Fruit fly (Drosophila melanogaster): Measurements from ENCODE around the gene Eig71Eb.

The Eig71Eb gene

dm6 chr3L:15670455-15670854 is 20.7 kb downstream of the Eig71Eb start (continued):
- TF ChIP-seq dmrt99B (tag; optimal IDR thresholded peaks at IDR 0.05) (no peak), onecut (GFP tag; IDR thresholded peaks at IDR 0.05) (no peak), CG3407 (GFP tag; optimal IDR thresholded peaks at IDR 0.05) (no peak), CG16813 (GFP tag; IDR thresholded peaks at IDR 0.05; ENCODE audit: partially characterized antibody) (no peak), ash1 (GFP tag; optimal IDR thresholded peaks at IDR 0.05) (no peak), eyg (GFP tag; optimal IDR thresholded peaks at IDR 0.05) (no peak), fd96Cb (tag; optimal IDR thresholded peaks at IDR 0.05) (no peak), PHDP (tag; optimal IDR thresholded peaks at IDR 0.05) (no peak), CG6854 (GFP tag; optimal IDR thresholded peaks at IDR 0.05) (no peak), CG10209 (GFP tag; optimal IDR thresholded peaks at IDR 0.05) (no peak), CG17829 (tag; optimal IDR thresholded peaks at IDR 0.05) (peak; percentile 70), Hr51 (GFP tag; optimal IDR thresholded peaks at IDR 0.05) (no peak), NfI (GFP tag; optimal IDR thresholded peaks at IDR 0.05) (no peak), twi (tag; optimal IDR thresholded peaks at IDR 0.05) (peak; percentile 4), CG7786 (GFP tag; optimal IDR thresholded peaks at IDR 0.05) (no peak), CG9727 (GFP tag; optimal IDR thresholded peaks at IDR 0.05) (peak; percentile 81), CG9797 (GFP tag; optimal IDR thresholded peaks at IDR 0.05) (no peak), CG17361 (GFP tag; IDR thresholded peaks at IDR 0.05) (peak; percentile 72), Gug (GFP tag; IDR thresholded peaks at IDR 0.05) (no peak), nmo (GFP tag; optimal IDR thresholded peaks at IDR 0.05) (peak; percentile 37), da (GFP tag; optimal IDR thresholded peaks at IDR 0.05) (no peak), cas (GFP tag; IDR thresholded peaks at IDR 0.05) (no peak), kah (GFP tag; optimal IDR thresholded peaks at IDR 0.05) (no peak), CG16815 (GFP tag; optimal IDR thresholded peaks at IDR 0.05) (peak; percentile 27), CG16779 (GFP tag; IDR thresholded peaks at IDR 0.05) (no peak), dan (GFP tag; IDR thresholded peaks at IDR 0.05) (no peak), CG3838 (GFP tag; optimal IDR thresholded peaks at IDR 0.05) (no peak), ara (GFP tag; IDR thresholded peaks at IDR 0.05) (0 out of 2 replicates have a peak, but pooled peaks have one; percentile 24), CG13296 (GFP tag; optimal IDR thresholded peaks at IDR 0.05) (no peak), Aef1 (GFP tag; IDR thresholded peaks at IDR 0.05) (no peak), CG10267 (tag; optimal IDR thresholded peaks at IDR 0.05) (peak; percentile 62), knrl (GFP tag; IDR thresholded peaks at IDR 0.05; ENCODE audit: partially characterized antibody) (no peak), CG15011 (GFP tag; optimal IDR thresholded peaks at IDR 0.05) (no peak), ttk (GFP tag; IDR thresholded peaks at IDR 0.05) (no peak), dmrt11E (tag; optimal IDR thresholded peaks at IDR 0.05) (peak; percentile 86), HLHmδ (GFP tag; optimal IDR thresholded peaks at IDR 0.05) (no peak), Dip3 (GFP tag; optimal IDR thresholded peaks at IDR 0.05) (no peak), CG12219 (GFP tag; optimal IDR thresholded peaks at IDR 0.05) (no peak), tio (GFP tag; optimal IDR thresholded peaks at IDR 0.05) (no peak), Xrp1 (GFP tag; IDR thresholded peaks at IDR 0.05) (peak; percentile 66; the same call in 1 of the 2 replicates), Fer2 (tag; optimal IDR thresholded peaks at IDR 0.05) (no peak), CG8290 (GFP tag; optimal IDR thresholded peaks at IDR 0.05) (peak; percentile 8), CG8290 (tag; optimal IDR thresholded peaks at IDR 0.05) (no peak), CG10959 (GFP tag; IDR thresholded peaks at IDR 0.05) (peak; percentile 48; the same call in 1 of the 2 replicates), Mad (GFP tag; optimal IDR thresholded peaks at IDR 0.05) (no peak), CG4707 (GFP tag; optimal IDR thresholded peaks at IDR 0.05) (no peak), bab2 (GFP tag; optimal IDR thresholded peaks at IDR 0.05) (no peak), unpg (GFP tag; optimal IDR thresholded peaks at IDR 0.05) (no peak), CG5245 (GFP tag; optimal IDR thresholded peaks at IDR 0.05) (no peak), Hsf (GFP tag; optimal IDR thresholded peaks at IDR 0.05) (no peak), Hey (tag; optimal IDR thresholded peaks at IDR 0.05) (no peak), CG43689 (GFP tag; IDR thresholded peaks at IDR 0.05) (no peak)

Data from whole organism, embryonic.